Fruit fly (Drosophila melanogaster) whole organism, embryonic: ENCODE results near the gene CG32793.

Experiments used
- CG11723 ChIP-seq: fragments of 200-800 bp; sonication (Bioruptor generic); optimal IDR thresholded peaks from 2 replicates; lab custom pipeline; 2017; ENCODE audit warnings: missing biosample characterization, mild to moderate bottlenecking, missing genetic modification characterization
- CG34224 ChIP-seq: fragments of 200-800 bp; sonication (Bioruptor generic); IDR thresholded peaks from 3 replicates; pipeline ENCODE4 v1.3.6; 2022; ENCODE audit warnings: missing biosample characterization, missing genetic modification characterization; ENCODE audit not compliant: partially characterized antibody
- CG3726 ChIP-seq: fragments of 200-800 bp; sonication (Bioruptor generic); IDR thresholded peaks from 3 replicates; pipeline ENCODE4, ENCODE4 v1.3.6; 2022; ENCODE audit warnings: missing biosample characterization, missing genetic modification characterization
- CG4282 ChIP-seq: fragments of 200-800 bp; sonication (Bioruptor generic); optimal IDR thresholded peaks from 2 replicates; lab custom pipeline; 2016; ENCODE audit warnings: missing biosample characterization, missing genetic modification characterization
- CG4424 ChIP-seq: fragments of 200-800 bp; sonication (Bioruptor generic); optimal IDR thresholded peaks from 3 replicates; lab custom pipeline; 2016; ENCODE audit warnings: missing biosample characterization, missing genetic modification characterization
- CG5180 ChIP-seq: fragments of 200-800 bp; sonication (Bioruptor generic); optimal IDR thresholded peaks from 3 replicates; lab custom pipeline; 2017; ENCODE audit warnings: missing biosample characterization, missing genetic modification characterization, mild to moderate bottlenecking, moderate library complexity, missing genetic modification reagents
- Ets65A ChIP-seq: fragments of 200-800 bp; sonication (Bioruptor generic); peaks from one replicate; lab custom pipeline; 2016; ENCODE audit warnings: missing biosample characterization, missing genetic modification characterization
- hbn ChIP-seq: fragments of 200-800 bp; sonication (Bioruptor generic); IDR thresholded peaks from 2 replicates; pipeline ENCODE4 v1.3.6; 2022; ENCODE audit warnings: missing biosample characterization, missing genetic modification characterization; ENCODE audit not compliant: partially characterized antibody
- jing ChIP-seq: fragments of 200-800 bp; sonication (Bioruptor generic); optimal IDR thresholded peaks from 2 replicates; lab custom pipeline; 2018; ENCODE audit warnings: missing biosample characterization, mild to moderate bottlenecking, missing genetic modification characterization
- lola ChIP-seq, 3 experiments: fragments of >200 bp in 2 of 3; fragments of 200-800 bp in 1 of 3; sonication (Bioruptor generic) in 1 of 3; optimal IDR thresholded peaks; 2 replicates each; lab custom pipeline; 2017 to 2019; ENCODE audit warnings: missing biosample characterization in 3 of 3, missing genetic modification characterization in 3 of 3, mild to moderate bottlenecking in 1 of 3, moderate library complexity in 1 of 3
- scrt ChIP-seq: fragments of 200-800 bp; sonication (Bioruptor generic); optimal IDR thresholded peaks from 2 replicates; lab custom pipeline; 2018; ENCODE audit warnings: missing biosample characterization, mild to moderate bottlenecking, missing genetic modification characterization, moderate library complexity

DNA sequence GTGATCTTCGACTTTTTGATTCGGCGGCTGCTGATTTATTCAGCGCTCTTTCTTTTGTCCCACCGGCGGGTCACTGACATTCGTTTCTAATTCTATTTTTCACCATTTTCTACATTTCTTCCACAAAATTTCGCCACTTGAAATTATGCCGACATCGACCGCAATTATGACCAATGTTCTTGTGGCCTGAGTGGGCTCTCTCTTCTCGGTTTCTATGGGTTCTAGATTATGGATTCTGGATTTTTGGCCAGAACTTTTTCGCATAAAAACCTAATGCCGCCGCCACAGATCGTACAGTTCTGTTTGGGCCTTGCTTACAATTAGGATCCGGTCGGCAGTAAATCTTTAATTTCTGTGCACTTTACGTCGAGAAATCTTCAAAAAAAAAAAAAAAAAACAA lies 7.1 kb downstream of the CG32793 start, which contains the start of gene CG3598:
- TF ChIP-seq CG3726 (GFP tag; lab: Robert Waterston, UW), result no peak
- TF ChIP-seq CG34224 (GFP tag; lab: Robert Waterston, UW), result no peak
- TF ChIP-seq CG5180 (GFP tag; lab: Kevin White, UChicago), result no peak
- TF ChIP-seq jing, result no peak
- TF ChIP-seq CG4282, result no peak
- no peak for TF ChIP-seq lola (GFP tag; optimal IDR thresholded peaks at IDR 0.05; lab: Kevin White, UChicago)
- no peak for TF ChIP-seq Ets65A (GFP tag; lab: Kevin White, UChicago)
- no peak for TF ChIP-seq scrt (GFP tag; lab: Kevin White, UChicago)
- TF ChIP-seq CG4424 (GFP tag; lab: Kevin White, UChicago), result no peak
- TF ChIP-seq hbn (GFP tag; lab: Robert Waterston, UW), result no peak
- TF ChIP-seq CG11723 (GFP tag; lab: Kevin White, UChicago), result no peak
